Fruit fly (Drosophila melanogaster) whole organism, embryonic: ENCODE results near the gene Ifrd1.

Experiments used
- Abd-B ChIP-seq: fragments of 200-800 bp; sonication (Bioruptor generic); optimal IDR thresholded peaks from 2 replicates; lab custom pipeline; 2018; ENCODE audit warnings: missing biosample characterization, mild to moderate bottlenecking, missing genetic modification characterization, moderate library complexity
- CG10543 ChIP-seq: fragments of 200-800 bp; sonication (Bioruptor generic); optimal IDR thresholded peaks from 3 replicates; lab custom pipeline; 2017; ENCODE audit warnings: missing biosample characterization, mild to moderate bottlenecking, missing genetic modification characterization, moderate library complexity
- CG10959 ChIP-seq: fragments of 200-800 bp; sonication (Bioruptor generic); IDR thresholded peaks from 2 replicates; pipeline ENCODE4 v1.3.6; 2022; ENCODE audit warnings: missing biosample characterization, missing genetic modification characterization
- CG11398 ChIP-seq: fragments of 200-800 bp; sonication (Bioruptor generic); optimal IDR thresholded peaks from 2 replicates; lab custom pipeline; 2016; ENCODE audit warnings: missing biosample characterization, missing genetic modification characterization
- CG11456 ChIP-seq: fragments of 200-800 bp; sonication (Bioruptor generic); IDR thresholded peaks from 3 replicates; pipeline ENCODE4 v1.3.6; 2022; ENCODE audit warnings: missing biosample characterization, missing genetic modification characterization
- CG12236 ChIP-seq: fragments of 200-800 bp; sonication (Bioruptor generic); optimal IDR thresholded peaks from 2 replicates; lab custom pipeline; 2016; ENCODE audit warnings: missing biosample characterization, missing genetic modification characterization
- CG1233 ChIP-seq: fragments of 200-800 bp; sonication (Bioruptor generic); optimal IDR thresholded peaks from 4 replicates; lab custom pipeline; 2018; ENCODE audit warnings: missing biosample characterization, mild to moderate bottlenecking, missing genetic modification characterization
- CG13624 ChIP-seq: fragments of 200-800 bp; sonication (Bioruptor generic); optimal IDR thresholded peaks from 2 replicates; lab custom pipeline; 2016; ENCODE audit warnings: missing biosample characterization, missing genetic modification characterization
- CG15011 ChIP-seq: fragments of 200-800 bp; sonication (Bioruptor generic); optimal IDR thresholded peaks from 3 replicates; lab custom pipeline; 2018; ENCODE audit warnings: missing biosample characterization, mild to moderate bottlenecking, missing genetic modification characterization
- CG16863 ChIP-seq: fragments of 200-800 bp; sonication (Bioruptor generic); optimal IDR thresholded peaks from 3 replicates; lab custom pipeline; 2016; ENCODE audit warnings: missing biosample characterization, missing genetic modification characterization
- CG18262 ChIP-seq: fragments of 200-800 bp; optimal IDR thresholded peaks from 3 replicates; lab custom pipeline; 2019; ENCODE audit warnings: missing biosample characterization, mild to moderate bottlenecking, missing genetic modification characterization, moderate library complexity
- CG18476 ChIP-seq: fragments of 200-800 bp; sonication (Bioruptor generic); optimal IDR thresholded peaks from 2 replicates; lab custom pipeline; 2016; ENCODE audit warnings: missing biosample characterization, mild to moderate bottlenecking, missing genetic modification characterization
- CG31441 ChIP-seq: fragments of 200-800 bp; sonication (Bioruptor generic); IDR thresholded peaks from 2 replicates; pipeline ENCODE4 v1.3.6; 2022; ENCODE audit warnings: missing biosample characterization, missing genetic modification characterization
- CG3163 ChIP-seq: fragments of 200-800 bp; sonication (Bioruptor generic); optimal IDR thresholded peaks from 3 replicates; lab custom pipeline; 2016; ENCODE audit warnings: missing biosample characterization, missing genetic modification characterization
- CG3847 ChIP-seq: fragments of 200-800 bp; sonication (Bioruptor generic); IDR thresholded peaks from 2 replicates; pipeline ENCODE4 v1.3.6; 2022; ENCODE audit warnings: missing biosample characterization, missing genetic modification characterization
- CG42726 ChIP-seq: fragments of 200-800 bp; sonication (Bioruptor generic); IDR thresholded peaks from 2 replicates; pipeline ENCODE4 v1.3.6; 2022; ENCODE audit warnings: missing biosample characterization, missing genetic modification characterization; ENCODE audit not compliant: partially characterized antibody
- CG4730 ChIP-seq: fragments of 200-800 bp; sonication (Bioruptor generic); IDR thresholded peaks from 2 replicates; pipeline ENCODE4 v1.3.6; 2022; ENCODE audit warnings: missing biosample characterization, missing genetic modification characterization
- CG6254 ChIP-seq: fragments of 200-800 bp; sonication (Bioruptor generic); optimal IDR thresholded peaks from 3 replicates; lab custom pipeline; 2017; ENCODE audit warnings: mild to moderate bottlenecking, missing biosample characterization, missing genetic modification reagents, missing genetic modification characterization
- CG6854 ChIP-seq: fragments of 200-800 bp; sonication (Bioruptor generic); optimal IDR thresholded peaks from 3 replicates; lab custom pipeline; 2017; ENCODE audit warnings: missing biosample characterization, mild to moderate bottlenecking, missing genetic modification characterization
- CG7928 ChIP-seq: fragments of 200-800 bp; sonication (Bioruptor generic); optimal IDR thresholded peaks from 2 replicates; lab custom pipeline; 2017; ENCODE audit warnings: missing biosample characterization, mild to moderate bottlenecking, missing genetic modification characterization
- CG8478 ChIP-seq: fragments of >200 bp; optimal IDR thresholded peaks from 2 replicates; lab custom pipeline; 2018
- CG8765 ChIP-seq: fragments of 200-800 bp; sonication (Bioruptor generic); IDR thresholded peaks from 2 replicates; pipeline ENCODE4 v1.3.6; 2022; ENCODE audit warnings: missing biosample characterization, missing genetic modification characterization
- Dad ChIP-seq: fragments of 200-800 bp; sonication (Bioruptor generic); optimal IDR thresholded peaks from 3 replicates; lab custom pipeline; 2016; ENCODE audit warnings: missing biosample characterization, missing genetic modification characterization
- Hr78 ChIP-seq, 2 experiments: fragments of 200-800 bp in 1 of 2; fragments of >200 bp in 1 of 2; sonication (Bioruptor generic) in 1 of 2; optimal IDR thresholded peaks; 2 replicates each; lab custom pipeline; 2017 to 2019; ENCODE audit warnings: missing biosample characterization in 2 of 2, missing genetic modification characterization in 2 of 2, mild to moderate bottlenecking in 1 of 2, moderate library complexity in 1 of 2
- MESR4 ChIP-seq: fragments of 200-800 bp; sonication (Bioruptor generic); optimal IDR thresholded peaks from 2 replicates; lab custom pipeline; 2018; ENCODE audit warnings: missing biosample characterization, mild to moderate bottlenecking, missing genetic modification characterization, moderate library complexity
- Rfx ChIP-seq: fragments of 200-800 bp; sonication (Bioruptor generic); IDR thresholded peaks from 2 replicates; pipeline ENCODE4 v1.3.6; 2022; ENCODE audit warnings: missing biosample characterization, missing genetic modification characterization
- Rx ChIP-seq: fragments of 200-800 bp; sonication (Bioruptor generic); IDR thresholded peaks from 2 replicates; pipeline ENCODE4 v1.3.6; 2022; ENCODE audit warnings: missing biosample characterization, missing genetic modification characterization
- Scr ChIP-seq: fragments of 200-800 bp; sonication (Bioruptor generic); IDR thresholded peaks from 2 replicates; pipeline ENCODE4 v1.3.6; 2022; ENCODE audit warnings: missing biosample characterization, missing genetic modification characterization; ENCODE audit not compliant: partially characterized antibody
- Sin3A ChIP-seq: fragments of >200 bp; optimal IDR thresholded peaks from 2 replicates; lab custom pipeline; 2018
- ase ChIP-seq: fragments of 200-800 bp; sonication (Bioruptor generic); IDR thresholded peaks from 3 replicates; pipeline ENCODE4 v1.3.6; 2022; ENCODE audit warnings: missing biosample characterization, missing genetic modification characterization
- bcd ChIP-seq: fragments of 200-800 bp; sonication (Bioruptor generic); optimal IDR thresholded peaks from 2 replicates; lab custom pipeline; 2017; ENCODE audit warnings: missing biosample characterization, mild to moderate bottlenecking, missing genetic modification characterization
- dmrt11E ChIP-seq: fragments of 200-800 bp; sonication (Bioruptor generic); optimal IDR thresholded peaks from 3 replicates; lab custom pipeline; 2018; ENCODE audit warnings: missing biosample characterization, mild to moderate bottlenecking, missing genetic modification characterization, moderate library complexity
- fd3F ChIP-seq: fragments of 200-800 bp; sonication (Bioruptor generic); optimal IDR thresholded peaks from 2 replicates; lab custom pipeline; 2018; ENCODE audit warnings: missing biosample characterization, mild to moderate bottlenecking, missing genetic modification characterization, moderate library complexity
- gem ChIP-seq: fragments of 200-800 bp; sonication (Bioruptor generic); optimal IDR thresholded peaks from 2 replicates; lab custom pipeline; 2019; ENCODE audit warnings: missing biosample characterization, mild to moderate bottlenecking, missing genetic modification characterization, moderate library complexity
- hbn ChIP-seq: fragments of 200-800 bp; sonication (Bioruptor generic); IDR thresholded peaks from 2 replicates; pipeline ENCODE4 v1.3.6; 2022; ENCODE audit warnings: missing biosample characterization, missing genetic modification characterization; ENCODE audit not compliant: partially characterized antibody
- lab ChIP-seq: fragments of 200-800 bp; sonication (Bioruptor generic); optimal IDR thresholded peaks from 3 replicates; lab custom pipeline; 2017; ENCODE audit warnings: missing biosample characterization, missing genetic modification characterization, mild to moderate bottlenecking, moderate library complexity, missing genetic modification reagents
- nerfin-1 ChIP-seq: fragments of 200-800 bp; sonication (Bioruptor generic); optimal IDR thresholded peaks from 3 replicates; lab custom pipeline; 2019; ENCODE audit warnings: missing biosample characterization, mild to moderate bottlenecking, missing genetic modification characterization, moderate library complexity
- p53 ChIP-seq: fragments of 200-800 bp; sonication (Bioruptor generic); optimal IDR thresholded peaks from 2 replicates; lab custom pipeline; 2016; ENCODE audit warnings: missing biosample characterization, missing genetic modification characterization
- phol ChIP-seq: fragments of 200-800 bp; sonication (Bioruptor generic); optimal IDR thresholded peaks from 3 replicates; lab custom pipeline; 2018; ENCODE audit warnings: missing biosample characterization, mild to moderate bottlenecking, missing genetic modification characterization, moderate library complexity
- row ChIP-seq: fragments of 200-800 bp; sonication (Bioruptor generic); IDR thresholded peaks from 3 replicates; pipeline ENCODE4 v1.3.6; 2022; ENCODE audit warnings: missing biosample characterization, missing genetic modification characterization
- sd ChIP-seq: fragments of 200-800 bp; sonication (Bioruptor generic); optimal IDR thresholded peaks from 3 replicates; lab custom pipeline; 2018; ENCODE audit warnings: missing biosample characterization, mild to moderate bottlenecking, missing genetic modification characterization, moderate library complexity
- sens-2 ChIP-seq: fragments of 200-800 bp; sonication (Bioruptor generic); IDR thresholded peaks from 2 replicates; pipeline ENCODE4 v1.3.6; 2022; ENCODE audit warnings: missing biosample characterization, missing genetic modification characterization
- slbo ChIP-seq: fragments of 200-800 bp; sonication (Bioruptor generic); IDR thresholded peaks from 2 replicates; pipeline ENCODE4 v1.3.6; 2022; ENCODE audit warnings: missing biosample characterization, missing genetic modification characterization
- sna ChIP-seq: fragments of 200-800 bp; sonication (Bioruptor generic); IDR thresholded peaks from 2 replicates; pipeline ENCODE4 v1.3.6; 2022; ENCODE audit warnings: missing biosample characterization, missing genetic modification characterization; ENCODE audit not compliant: partially characterized antibody
- sqz ChIP-seq: fragments of 200-800 bp; sonication (Bioruptor generic); optimal IDR thresholded peaks from 3 replicates; lab custom pipeline; 2018; ENCODE audit warnings: missing biosample characterization, mild to moderate bottlenecking, missing genetic modification characterization
- sug ChIP-seq: fragments of 200-800 bp; optimal IDR thresholded peaks from 2 replicates; lab custom pipeline; 2019; ENCODE audit warnings: missing biosample characterization, mild to moderate bottlenecking, missing genetic modification characterization, moderate library complexity
- vnd ChIP-seq: fragments of 200-800 bp; sonication (Bioruptor generic); IDR thresholded peaks from 3 replicates; pipeline ENCODE4 v1.3.6; 2022; ENCODE audit warnings: missing biosample characterization, missing genetic modification characterization; ENCODE audit not compliant: partially characterized antibody
- zfh1 ChIP-seq: fragments of 200-800 bp; sonication (Bioruptor generic); IDR thresholded peaks from 3 replicates; pipeline ENCODE4 v1.3.6; 2022; ENCODE audit warnings: missing biosample characterization, missing genetic modification characterization

Gene Ifrd1

DNA sequence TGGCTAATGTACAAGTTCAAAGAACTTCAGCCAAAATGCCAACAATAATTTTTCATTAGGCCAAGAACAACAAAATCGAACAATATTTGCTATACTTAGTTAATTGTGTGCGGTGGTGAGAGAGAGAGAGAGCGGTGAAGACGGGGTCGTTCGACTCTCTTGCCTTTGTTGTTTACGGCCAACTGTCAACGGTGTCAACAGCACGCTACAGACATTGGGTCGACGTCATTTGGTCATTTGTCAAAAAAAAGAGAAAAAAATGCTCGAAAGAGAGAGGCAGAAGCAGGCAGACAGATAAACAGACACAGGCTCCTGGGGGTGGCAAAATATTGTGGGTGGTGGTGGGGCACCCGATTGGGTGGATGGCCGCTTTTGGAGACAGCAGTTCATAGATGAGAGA, 35.2 kb upstream of the Ifrd1 start (continued):
- TF ChIP-seq sqz (GFP tag; lab: Kevin White, UChicago) (peak; percentile 59), CG18476 (GFP tag; lab: Kevin White, UChicago) (no peak)
- TF ChIP-seq, all 482 proteins: peak for 20

DNA sequence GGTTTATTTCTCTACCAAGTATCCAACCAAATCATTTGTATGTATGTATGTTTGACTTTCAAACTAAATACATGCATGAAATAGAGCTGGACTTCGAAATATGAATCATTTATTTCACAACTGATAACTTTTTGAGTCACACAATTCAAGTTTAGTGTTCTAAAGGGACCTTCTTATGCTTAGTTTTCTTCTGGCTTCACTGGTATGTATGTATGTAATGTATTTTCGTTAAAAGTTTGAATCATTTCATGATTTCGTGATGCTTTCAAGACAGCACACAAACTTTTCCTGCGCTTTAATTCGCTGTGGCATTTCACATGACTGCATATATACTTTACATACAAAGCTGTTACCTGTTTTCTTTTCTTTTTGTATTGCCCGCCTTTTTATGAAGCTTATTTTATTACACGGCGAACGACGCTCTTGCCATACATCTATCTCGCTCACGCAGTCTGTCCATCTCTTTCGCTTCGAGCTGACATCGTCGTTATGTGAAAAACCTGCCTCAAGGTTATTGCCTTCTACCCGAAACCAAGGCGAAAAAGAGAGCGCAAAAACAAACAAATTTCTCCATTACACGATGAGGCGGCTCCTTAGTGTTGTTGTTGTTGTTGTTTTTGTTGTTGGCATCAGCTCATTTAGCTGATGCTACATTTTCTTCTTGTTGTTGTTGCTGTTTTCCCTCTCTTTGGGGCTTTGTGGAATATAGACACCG, 34.3 kb upstream of the Ifrd1 start:
- TF ChIP-seq sens-2 (GFP tag; lab: Robert Waterston, UW) (no peak), CG31441 (GFP tag; lab: Robert Waterston, UW) (0 out of 2 replicates have a peak, but pooled peaks have one; percentile 5), phol (tag; lab: Kevin White, UChicago) (no peak), zfh1 (GFP tag; lab: Robert Waterston, UW) (no peak), CG8478 (lab: Kevin White, UChicago) (no peak), vnd (no peak), CG6854 (GFP tag; lab: Kevin White, UChicago) (no peak), CG15011 (GFP tag; lab: Kevin White, UChicago) (no peak), CG13624 (GFP tag; lab: Kevin White, UChicago) (no peak), CG16863 (no peak), ase (GFP tag; lab: Robert Waterston, UW) (no peak), CG1233 (GFP tag; lab: Kevin White, UChicago) (no peak), slbo (GFP tag; lab: Robert Waterston, UW) (no peak), Dad (GFP tag; lab: Kevin White, UChicago) (no peak), CG11456 (GFP tag; lab: Robert Waterston, UW) (no peak), gem (tag; lab: Kevin White, UChicago) (no peak), Abd-B (GFP tag; lab: Kevin White, UChicago) (peak; percentile 51), fd3F (GFP tag; lab: Kevin White, UChicago) (no peak), Hr78 (GFP tag; optimal IDR thresholded peaks at IDR 0.05; lab: Kevin White, UChicago) (peak in 1 of 2 experiments; percentile 39), Rfx (GFP tag; lab: Robert Waterston, UW) (no peak), CG18476 (GFP tag; lab: Kevin White, UChicago) (no peak), Rx (GFP tag; lab: Robert Waterston, UW) (no peak), p53 (GFP tag; lab: Kevin White, UChicago) (no peak), Sin3A (lab: Kevin White, UChicago) (no peak), Scr (GFP tag; lab: Robert Waterston, UW) (no peak), sd (tag; lab: Kevin White, UChicago) (peak; percentile 52), nerfin-1 (tag; lab: Kevin White, UChicago) (no peak), sug (tag; lab: Kevin White, UChicago) (no peak), CG4730 (GFP tag; lab: Robert Waterston, UW) (no peak), lab (no peak), CG12236 (GFP tag; lab: Kevin White, UChicago) (no peak), CG18262 (tag; lab: Kevin White, UChicago) (no peak), bcd (GFP tag; lab: Kevin White, UChicago) (no peak), CG8765 (GFP tag; lab: Robert Waterston, UW) (no peak), CG3163 (no peak), row (GFP tag; lab: Robert Waterston, UW) (no peak), sna (GFP tag; lab: Robert Waterston, UW) (no peak), CG7928 (GFP tag; lab: Kevin White, UChicago) (no peak), CG42726 (GFP tag; lab: Robert Waterston, UW) (no peak), MESR4 (GFP tag; lab: Kevin White, UChicago) (no peak), hbn (GFP tag; lab: Robert Waterston, UW) (no peak), CG3847 (GFP tag; lab: Robert Waterston, UW) (no peak), dmrt11E (tag; lab: Kevin White, UChicago) (no peak), CG10543 (GFP tag; lab: Kevin White, UChicago) (peak; percentile 1), CG6254 (no peak), CG11398 (GFP tag; lab: Kevin White, UChicago) (no peak), CG10959 (GFP tag; lab: Robert Waterston, UW) (no peak)
